Worm (Caenorhabditis elegans) whole organism, mixed stage, embryonic: ENCODE data around the gene srx-43.

Experiments
- M03D4.4 ChIP-seq: sonication (generic microtip); optimal IDR thresholded peaks from 2 replicates; lab custom pipeline; 2017; ENCODE audit warnings: mild to moderate bottlenecking, missing genetic modification characterization, missing compliant biosample characterization
- bed-3 ChIP-seq: fragments of 200-800 bp; sonication (Bioruptor generic); optimal IDR thresholded peaks from 3 replicates; lab custom pipeline; 2018; ENCODE audit warnings: mild to moderate bottlenecking, missing genetic modification characterization, moderate library complexity, missing compliant biosample characterization
- blmp-1 ChIP-seq: fragments of 150-350 bp; optimal IDR thresholded peaks from 2 replicates; lab custom pipeline; 2014; ENCODE audit warnings: missing biosample characterization, missing genetic modification characterization
- ceh-39 ChIP-seq: fragments of 150-350 bp; optimal IDR thresholded peaks from 2 replicates; lab custom pipeline; 2014; ENCODE audit warnings: missing biosample characterization, missing genetic modification characterization
- ceh-43 ChIP-seq: fragments of 200-800 bp; sonication (Bioruptor generic); optimal IDR thresholded peaks from 2 replicates; lab custom pipeline; 2018; ENCODE audit warnings: mild to moderate bottlenecking, missing genetic modification characterization, moderate library complexity, missing compliant biosample characterization
- ceh-83 ChIP-seq: fragments of 200-800 bp; sonication (Bioruptor generic); optimal IDR thresholded peaks from 2 replicates; lab custom pipeline; 2018; ENCODE audit warnings: mild to moderate bottlenecking, missing genetic modification characterization, missing compliant biosample characterization
- ces-1 ChIP-seq: fragments of 150-350 bp; optimal IDR thresholded peaks from 2 replicates; lab custom pipeline; 2014; ENCODE audit warnings: missing biosample characterization, missing genetic modification reagents, missing genetic modification characterization
- cnd-1 ChIP-seq: fragments of 200-800 bp; sonication (Bioruptor generic); optimal IDR thresholded peaks from 2 replicates; lab custom pipeline; 2018; ENCODE audit warnings: mild to moderate bottlenecking, missing genetic modification characterization, missing compliant biosample characterization
- elt-1 ChIP-seq: sonication (generic microtip); optimal IDR thresholded peaks from 2 replicates; lab custom pipeline; 2017; ENCODE audit warnings: missing genetic modification characterization, mild to moderate bottlenecking, missing compliant biosample characterization, antibody characterized with exemption, moderate library complexity, borderline replicate concordance; ENCODE audit not compliant: insufficient read depth
- elt-3 ChIP-seq: fragments of 150-350 bp; optimal IDR thresholded peaks from 2 replicates; lab custom pipeline; 2014; ENCODE audit warnings: missing biosample characterization, missing genetic modification characterization
- flh-1 ChIP-seq: fragments of 200-800 bp; sonication (Bioruptor generic); optimal IDR thresholded peaks from 2 replicates; lab custom pipeline; 2018; ENCODE audit warnings: mild to moderate bottlenecking, missing genetic modification characterization, moderate library complexity, missing compliant biosample characterization
- ham-2 ChIP-seq: fragments of 200-800 bp; sonication (Bioruptor generic); optimal IDR thresholded peaks from 2 replicates; lab custom pipeline; 2018; ENCODE audit warnings: mild to moderate bottlenecking, missing genetic modification characterization, missing compliant biosample characterization
- hlh-1 ChIP-seq: fragments of 150-350 bp; optimal IDR thresholded peaks from 2 replicates; lab custom pipeline; 2014; ENCODE audit warnings: missing biosample characterization, missing genetic modification reagents, missing genetic modification characterization
- lin-13 ChIP-seq: fragments of 150-350 bp; optimal IDR thresholded peaks from 2 replicates; lab custom pipeline; 2014; ENCODE audit warnings: missing biosample characterization, missing genetic modification characterization
- lsy-2 ChIP-seq: fragments of 150-350 bp; optimal IDR thresholded peaks from 2 replicates; lab custom pipeline; 2014; ENCODE audit warnings: missing biosample characterization, missing genetic modification characterization
- mab-5 ChIP-seq: fragments of 150-350 bp; optimal IDR thresholded peaks from 2 replicates; lab custom pipeline; 2014; ENCODE audit warnings: missing biosample characterization, missing genetic modification characterization
- mep-1 ChIP-seq: fragments of 150-350 bp; optimal IDR thresholded peaks from 2 replicates; lab custom pipeline; 2017; ENCODE audit warnings: missing biosample characterization, missing genetic modification reagents, missing genetic modification characterization, inconsistent platforms
- mls-2 ChIP-seq: sonication (generic microtip); optimal IDR thresholded peaks from 2 replicates; lab custom pipeline; 2016; ENCODE audit warnings: mild to moderate bottlenecking, missing genetic modification characterization, moderate library complexity, missing compliant biosample characterization
- nhr-12 ChIP-seq: fragments of 150-350 bp; optimal IDR thresholded peaks from 2 replicates; lab custom pipeline; 2014; ENCODE audit warnings: missing biosample characterization, missing genetic modification characterization
- nhr-2 ChIP-seq: fragments of 150-350 bp; optimal IDR thresholded peaks from 2 replicates; lab custom pipeline; 2014; ENCODE audit warnings: missing biosample characterization, missing genetic modification characterization
- nhr-76 ChIP-seq: sonication (generic microtip); optimal IDR thresholded peaks from 2 replicates; lab custom pipeline; 2017; ENCODE audit warnings: missing biosample characterization, missing genetic modification characterization
- pha-4 ChIP-seq: fragments of 150-350 bp; optimal IDR thresholded peaks from 2 replicates; lab custom pipeline; 2018; ENCODE audit warnings: missing biosample characterization, missing genetic modification reagents, missing genetic modification characterization
- sem-2 ChIP-seq: fragments of 200-800 bp; sonication (Bioruptor generic); optimal IDR thresholded peaks from 2 replicates; lab custom pipeline; 2018; ENCODE audit warnings: mild to moderate bottlenecking, missing genetic modification characterization, missing compliant biosample characterization
- snpc-4 ChIP-seq: fragments of 150-350 bp; optimal IDR thresholded peaks from 2 replicates; lab custom pipeline; 2014; ENCODE audit warnings: missing biosample characterization, missing genetic modification characterization
- sptf-1 ChIP-seq: sonication (generic microtip); optimal IDR thresholded peaks from 2 replicates; lab custom pipeline; 2017; ENCODE audit warnings: mild to moderate bottlenecking, missing genetic modification characterization, moderate library complexity, missing compliant biosample characterization
- tbx-8 ChIP-seq: fragments of 200-800 bp; sonication (Bioruptor generic); optimal IDR thresholded peaks from 2 replicates; lab custom pipeline; 2018; ENCODE audit warnings: mild to moderate bottlenecking, missing genetic modification characterization, moderate library complexity, missing compliant biosample characterization
- unc-120 ChIP-seq: sonication (generic microtip); optimal IDR thresholded peaks from 2 replicates; lab custom pipeline; 2017; ENCODE audit warnings: missing genetic modification characterization, missing compliant biosample characterization; ENCODE audit not compliant: poor library complexity, severe bottlenecking
- unc-39 ChIP-seq: fragments of 150-350 bp; optimal IDR thresholded peaks from 2 replicates; lab custom pipeline; 2014; ENCODE audit warnings: missing biosample characterization, missing genetic modification characterization
- unc-62 ChIP-seq: fragments of 150-350 bp; optimal IDR thresholded peaks from 2 replicates; lab custom pipeline; 2014; ENCODE audit warnings: missing biosample characterization, missing genetic modification reagents, missing genetic modification characterization
- zip-8 ChIP-seq: fragments of 150-350 bp; optimal IDR thresholded peaks from 2 replicates; lab custom pipeline; 2014; ENCODE audit warnings: missing biosample characterization, missing genetic modification characterization

srx-43 gene

DNA sequence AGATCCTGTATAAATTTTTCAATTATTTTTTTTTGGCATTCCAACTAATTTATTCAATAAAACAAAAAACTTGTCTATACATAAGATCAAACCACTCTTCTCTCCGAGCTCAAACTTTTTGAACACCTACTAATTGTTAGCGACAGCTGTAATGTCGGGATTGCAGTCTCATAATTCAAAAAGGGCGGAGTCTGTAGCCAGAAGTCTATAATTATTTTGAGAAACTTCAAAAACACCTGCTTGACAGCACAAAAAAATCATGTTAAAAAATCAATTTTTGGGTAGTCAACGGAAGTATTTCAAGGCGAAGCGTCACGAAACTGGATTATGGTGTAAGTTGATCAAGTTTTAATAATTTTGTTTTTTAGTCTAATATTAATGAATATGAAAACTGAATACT lies 2.3 kb downstream of the srx-43 start, which contains the start of gene srx-44:
TSS of gene srx-44 (plus strand) at position 301 of the 400 bp plus-strand sequence.
- no peak for TF ChIP-seq mab-5 (tag; lab: Kevin White, UChicago)
- TF ChIP-seq mep-1 (tag; lab: Kevin White, UChicago), result no peak
- TF ChIP-seq sptf-1 (tag; lab: Kevin White, UChicago), result no peak
- TF ChIP-seq pha-4 (tag; lab: Kevin White, UChicago), result no peak
- no peak for TF ChIP-seq ceh-43 (GFP tag; lab: Kevin White, UChicago)
- no peak for TF ChIP-seq M03D4.4
- no peak for TF ChIP-seq cnd-1 (tag; lab: Kevin White, UChicago)
- TF ChIP-seq lin-13 (tag; lab: Kevin White, UChicago), result no peak
- no peak for TF ChIP-seq mls-2
- no peak for TF ChIP-seq nhr-76 (tag; lab: Kevin White, UChicago)
- no peak for TF ChIP-seq blmp-1 (tag; lab: Kevin White, UChicago)
- TF ChIP-seq elt-1 (tag; lab: Kevin White, UChicago), result no peak
- TF ChIP-seq lsy-2, result no peak
- TF ChIP-seq unc-39 (tag; lab: Kevin White, UChicago), result no peak
- TF ChIP-seq elt-3 (tag; lab: Kevin White, UChicago), result no peak
- TF ChIP-seq nhr-2 (tag; lab: Kevin White, UChicago), result no peak
- TF ChIP-seq, all 35 proteins: peak for 0

ce11 chrV:16022600-16022999 lies 4.8 kb downstream of the srx-43 start:
- peak; percentile 59 for TF ChIP-seq sptf-1 (tag; lab: Kevin White, UChicago)
- no peak for TF ChIP-seq mab-5 (tag; lab: Kevin White, UChicago)

- TF ChIP-seq tbx-8 (no peak), elt-1 (tag; lab: Kevin White, UChicago) (no peak), ces-1 (GFP tag; lab: Kevin White, UChicago) (no peak), pha-4 (tag; lab: Kevin White, UChicago) (no peak), mls-2 (no peak), lin-13 (tag; lab: Kevin White, UChicago) (no peak), lsy-2 (no peak), nhr-2 (tag; lab: Kevin White, UChicago) (no peak), nhr-12 (no peak), hlh-1 (tag; lab: Kevin White, UChicago) (no peak), unc-120 (no peak), elt-3 (tag; lab: Kevin White, UChicago) (no peak), unc-62 (GFP tag; lab: Kevin White, UChicago) (no peak)
Observed at ce11 chrV:16023051-16023450, 5.3 kb downstream of the srx-43 start, which contains the start of gene cwc-15. cwc-15 (plus strand) TSS chrV:16023351.

- no peak for TF ChIP-seq sem-2 (GFP tag; lab: Kevin White, UChicago)
- no peak for TF ChIP-seq snpc-4 (tag; lab: Kevin White, UChicago)
Observed at ce11 chrV:16023559-16023958, 5.8 kb downstream of the srx-43 start.

ce11 chrV:16024300-16024699 lies 6.5 kb downstream of the srx-43 start, which contains the start of gene T10C6.6:
T10C6.6 (plus strand) TSS chrV:16024326.
- no peak for TF ChIP-seq sem-2 (GFP tag; lab: Kevin White, UChicago)
- TF ChIP-seq snpc-4 (tag; lab: Kevin White, UChicago), result no peak
- TF ChIP-seq mep-1 (tag; lab: Kevin White, UChicago), result no peak
- no peak for TF ChIP-seq blmp-1 (tag; lab: Kevin White, UChicago)
- TF ChIP-seq lin-13 (tag; lab: Kevin White, UChicago), result no peak
- no peak for TF ChIP-seq bed-3 (GFP tag; lab: Kevin White, UChicago)
- no peak for TF ChIP-seq sptf-1 (tag; lab: Kevin White, UChicago)
- no peak for TF ChIP-seq unc-39 (tag; lab: Kevin White, UChicago)
- no peak for TF ChIP-seq lsy-2
- TF ChIP-seq nhr-2 (tag; lab: Kevin White, UChicago), result no peak
- TF ChIP-seq hlh-1 (tag; lab: Kevin White, UChicago), result no peak
- TF ChIP-seq zip-8 (tag; lab: Kevin White, UChicago), result no peak

- TF ChIP-seq cnd-1 (tag; lab: Kevin White, UChicago) (no peak), ceh-39 (no peak), tbx-8 (no peak), unc-39 (tag; lab: Kevin White, UChicago) (no peak), ceh-83 (GFP tag; lab: Kevin White, UChicago) (no peak), unc-62 (GFP tag; lab: Kevin White, UChicago) (no peak), M03D4.4 (no peak), blmp-1 (tag; lab: Kevin White, UChicago) (no peak), lsy-2 (no peak), ham-2 (GFP tag; lab: Kevin White, UChicago) (no peak), mab-5 (tag; lab: Kevin White, UChicago) (no peak), unc-120 (no peak), flh-1 (GFP tag; lab: Kevin White, UChicago) (no peak), sptf-1 (tag; lab: Kevin White, UChicago) (no peak), mep-1 (tag; lab: Kevin White, UChicago) (no peak)
Observed at ce11 chrV:16024917-16025316, 7.1 kb downstream of the srx-43 start.
